Fruit fly (Drosophila melanogaster): ENCODE data around the gene sbm.

DNA sequence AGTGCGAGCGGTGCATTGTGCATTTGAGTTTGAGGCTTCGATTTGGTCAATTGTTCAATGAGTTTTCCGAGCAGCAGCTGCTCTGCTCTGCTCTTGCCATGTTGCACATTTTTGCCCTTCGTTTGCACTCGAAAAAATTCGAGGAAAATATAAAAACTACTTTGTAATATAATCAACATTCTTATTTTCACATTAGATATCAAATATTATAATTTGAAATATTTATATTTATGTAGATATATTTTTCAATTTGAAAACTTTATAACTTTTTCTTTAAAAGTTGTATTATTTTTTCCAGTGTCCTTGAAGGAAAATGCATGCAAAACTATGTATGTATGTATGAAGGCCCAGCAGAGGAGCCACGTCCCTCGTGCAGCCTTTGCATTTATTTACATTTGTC lies 27.0 kb upstream of the sbm start:
- TF ChIP-seq CG9948 (tag; optimal IDR thresholded peaks at IDR 0.05) (peak; percentile 1), Pif1B (GFP tag; optimal IDR thresholded peaks at IDR 0.05) (no peak), EcR (GFP tag; optimal IDR thresholded peaks at IDR 0.05) (no peak), CG17806 (tag; optimal IDR thresholded peaks at IDR 0.05) (no peak), Pif1A (GFP tag; optimal IDR thresholded peaks at IDR 0.05) (no peak), CG32121 (GFP tag; IDR thresholded peaks at IDR 0.05) (no peak), CG13204 (GFP tag; optimal IDR thresholded peaks at IDR 0.05) (no peak), rn (GFP tag; IDR thresholded peaks at IDR 0.05) (no peak), CG8159 (tag; optimal IDR thresholded peaks at IDR 0.05) (peak; percentile 44), CG10348 (GFP tag; IDR thresholded peaks at IDR 0.05) (no peak), gl (tag; optimal IDR thresholded peaks at IDR 0.05) (no peak)

All from whole organism, pupa.